Worm (Caenorhabditis elegans): ENCODE measurements around the gene Y67H2A.10.
A peak's percentile ranks its signal among the peaks of the same experiment; 100 is the strongest.

Y67H2A.10 gene

ce11 chrIV:13240078-13240841 is 49.0 kb downstream of the Y67H2A.10 start, which contains the start of gene rpl-12 (continued):
- TF ChIP-seq ekl-4 (GFP tag; IDR thresholded peaks at IDR 0.05) (peak; percentile 98), snpc-1.1 (tag; optimal IDR thresholded peaks at IDR 0.05; ENCODE audit: insufficient read depth) (peak; percentile 63), die-1 (tag; optimal IDR thresholded peaks at IDR 0.05) (peak; percentile 56), F33H1.4 (GFP tag; IDR thresholded peaks at IDR 0.05) (peak; percentile 91), ets-4 (GFP tag; optimal IDR thresholded peaks at IDR 0.05) (peak; percentile 28), Y79H2A.3 (GFP tag; conservative IDR thresholded peaks at IDR 0.05) (0 out of 2 replicates have a peak, but pooled peaks have one; percentile 57), lin-54 (GFP tag; optimal IDR thresholded peaks at IDR 0.05) (peak; percentile 100), Y56A3A.18 (GFP tag; IDR thresholded peaks at IDR 0.05) (peak; percentile 95), T26A5.8 (tag; optimal IDR thresholded peaks at IDR 0.05) (no peak), bed-1 (GFP tag; IDR thresholded peaks at IDR 0.05) (no peak), lsy-27 (tag; optimal IDR thresholded peaks at IDR 0.05; ENCODE audit: borderline replicate concordance, insufficient read depth) (peak; percentile 17), dpl-1 (GFP tag; optimal IDR thresholded peaks at IDR 0.05) (peak; percentile 90), unc-130 (GFP tag; optimal IDR thresholded peaks at IDR 0.05) (peak; percentile 94), nfya-2 (GFP tag; IDR thresholded peaks at IDR 0.05) (no peak), ztf-3 (GFP tag; optimal IDR thresholded peaks at IDR 0.05) (peak; percentile 60), ztf-22 (GFP tag; optimal IDR thresholded peaks at IDR 0.05) (peak; percentile 78), madf-3 (GFP tag; IDR thresholded peaks at IDR 0.05) (peak; percentile 96), cebp-2 (GFP tag; IDR thresholded peaks at IDR 0.05) (peak; percentile 98), akir-1 (GFP tag; optimal IDR thresholded peaks at IDR 0.05) (peak; percentile 48), ztf-6 (GFP tag; IDR thresholded peaks at IDR 0.05) (peak; percentile 89), repo-1 (tag; optimal IDR thresholded peaks at IDR 0.05) (peak; percentile 96), B0019.2 (GFP tag; conservative IDR thresholded peaks at IDR 0.05) (peak; percentile 85), mes-4 (tag; optimal IDR thresholded peaks at IDR 0.05) (no peak), gei-17 (GFP tag; optimal IDR thresholded peaks at IDR 0.05) (peak; percentile 86), mel-28 (tag; optimal IDR thresholded peaks at IDR 0.05; ENCODE audit: borderline replicate concordance) (peak; percentile 83), attf-6 (GFP tag; IDR thresholded peaks at IDR 0.05) (peak; percentile 91), tlf-1 (GFP tag; optimal IDR thresholded peaks at IDR 0.05) (peak; percentile 99), F39B2.1 (GFP tag; IDR thresholded peaks at IDR 0.05) (peak; percentile 79; the same call in 1 of the 2 replicates), dpff-1 (tag; optimal IDR thresholded peaks at IDR 0.05) (no peak), snpc-1.3 (tag; optimal IDR thresholded peaks at IDR 0.05; ENCODE audit: insufficient read depth) (peak; percentile 93), madf-8 (GFP tag; conservative IDR thresholded peaks at IDR 0.05) (peak; percentile 86), B0336.3 (GFP tag; IDR thresholded peaks at IDR 0.05) (peak; percentile 95), zfh-2 (GFP tag; conservative IDR thresholded peaks at IDR 0.05) (peak; percentile 75), nhr-27 (tag; optimal IDR thresholded peaks at IDR 0.05) (peak; percentile 7), athp-1 (tag; optimal IDR thresholded peaks at IDR 0.05) (peak; percentile 97), hsf-1 (GFP tag; IDR thresholded peaks at IDR 0.05) (peak; percentile 87), cebp-1 (GFP tag; IDR thresholded peaks at IDR 0.05) (peak; percentile 87), cebp-1 (tag; optimal IDR thresholded peaks at IDR 0.05) (peak; percentile 96), D2030.7 (GFP tag; IDR thresholded peaks at IDR 0.05) (peak; percentile 94), C17E4.6 (GFP tag; IDR thresholded peaks at IDR 0.05) (peak; percentile 97), rec-8 (tag; optimal IDR thresholded peaks at IDR 0.05) (peak; percentile 27 to 51), him-1 (tag; optimal IDR thresholded peaks at IDR 0.05) (peak; percentile 66), ceh-100 (GFP tag; IDR thresholded peaks at IDR 0.05) (peak; percentile 87)

Measured in whole organism, young adult.